Fruit fly (Drosophila melanogaster): ENCODE data around the gene CG32712.

CG32712 gene

DNA sequence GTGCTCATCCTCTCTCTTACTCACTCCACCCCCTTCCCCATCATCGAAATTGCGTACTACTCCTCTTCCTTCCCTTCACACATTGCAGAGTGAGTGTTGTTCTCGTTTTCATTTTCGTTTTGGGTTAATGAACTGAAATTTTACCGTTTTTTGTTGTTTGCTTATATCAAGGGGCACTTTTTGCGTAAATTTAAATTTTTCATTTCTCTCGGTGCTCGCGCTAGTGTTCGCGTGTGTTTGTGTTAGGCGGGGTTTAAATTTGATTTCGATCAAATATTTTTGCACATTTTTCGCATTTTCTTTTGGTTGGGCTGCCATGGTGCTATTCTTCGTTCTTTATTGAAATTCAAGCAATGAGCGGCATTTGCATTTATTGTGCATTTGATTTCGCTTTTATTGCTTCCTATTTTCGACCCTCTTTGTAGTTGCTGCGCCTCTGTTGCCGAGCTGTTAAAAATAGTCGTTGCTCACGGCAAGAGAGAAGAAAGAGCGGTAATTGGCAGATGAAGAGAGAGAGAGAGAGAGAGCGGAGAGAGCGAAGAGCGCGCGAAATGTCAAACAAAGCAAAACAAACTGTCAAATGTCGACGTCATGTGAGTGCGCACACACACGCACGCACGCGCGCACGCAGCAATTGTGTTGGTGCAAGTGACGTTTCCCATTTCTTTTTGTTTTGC, 12.7 kb downstream of the CG32712 start:
- TF ChIP-seq CG8478 (optimal IDR thresholded peaks at IDR 0.05) (no peak), CTCF (optimal IDR thresholded peaks at IDR 0.05) (no peak)

DNA sequence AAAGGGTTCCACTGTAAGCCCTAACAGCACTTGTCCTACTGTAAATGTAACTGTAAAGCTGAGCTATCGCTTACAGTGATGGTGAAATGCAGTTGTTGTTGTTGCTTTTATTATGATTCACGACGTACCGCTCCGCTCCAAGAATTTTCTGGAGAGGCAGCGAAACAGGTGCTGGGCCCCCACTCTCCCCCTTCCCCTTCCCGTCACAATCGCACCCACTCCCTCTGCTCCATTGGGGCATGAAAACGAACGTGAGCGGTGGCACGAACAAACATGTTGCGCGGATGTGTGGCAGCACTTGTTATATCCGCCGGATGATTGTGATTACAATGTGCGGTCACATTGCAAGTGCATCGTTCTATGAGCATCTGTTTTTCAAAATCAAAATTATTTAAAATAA, 14.1 kb downstream of the CG32712 start:
- no peak for TF ChIP-seq CG8478 (optimal IDR thresholded peaks at IDR 0.05)
- TF ChIP-seq CTCF (optimal IDR thresholded peaks at IDR 0.05), result no peak

DNA sequence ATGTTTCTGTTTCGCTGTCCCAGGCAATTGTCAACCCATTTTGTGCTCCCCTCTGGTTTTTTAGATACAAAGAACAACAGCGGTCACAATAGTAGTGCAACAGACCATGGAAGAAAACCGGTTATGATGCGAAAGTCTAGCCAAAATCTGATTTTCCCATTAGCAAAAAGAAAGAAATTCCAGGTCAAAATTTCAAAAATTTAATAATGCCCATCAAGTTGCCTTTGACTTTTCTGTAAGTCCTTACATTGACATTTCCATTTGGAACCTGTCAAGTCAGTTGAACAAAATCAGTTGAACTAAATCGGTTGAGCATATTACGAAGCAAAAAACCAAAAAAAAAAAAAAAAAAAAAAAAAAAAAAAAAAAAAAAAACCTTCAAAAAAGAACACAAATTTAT, 16.7 kb downstream of the CG32712 start:
- TF ChIP-seq CG8478 (optimal IDR thresholded peaks at IDR 0.05) (no peak), CTCF (optimal IDR thresholded peaks at IDR 0.05) (no peak)

DNA sequence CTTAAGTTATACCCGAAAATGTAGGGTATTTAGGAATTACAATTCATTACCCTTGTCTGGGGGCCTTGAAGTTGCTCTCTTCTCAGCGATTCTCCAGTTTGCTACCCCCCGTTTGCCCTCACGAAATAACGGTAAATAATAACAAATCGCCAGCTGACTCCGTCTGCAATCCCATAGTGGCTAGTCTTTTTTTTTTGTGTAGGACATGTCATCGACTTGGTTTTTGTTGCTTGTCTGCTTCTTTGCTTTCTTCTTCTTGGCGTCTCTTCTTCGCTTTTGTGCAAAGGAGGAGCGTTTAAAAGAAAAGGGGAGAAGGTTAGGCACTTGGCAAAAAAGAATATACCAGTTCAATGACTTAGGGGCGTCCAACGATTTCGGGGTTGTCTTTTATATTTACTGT, 17.4 kb downstream of the CG32712 start:
- TF ChIP-seq CG8478 (optimal IDR thresholded peaks at IDR 0.05) (no peak), CTCF (optimal IDR thresholded peaks at IDR 0.05) (no peak)

DNA sequence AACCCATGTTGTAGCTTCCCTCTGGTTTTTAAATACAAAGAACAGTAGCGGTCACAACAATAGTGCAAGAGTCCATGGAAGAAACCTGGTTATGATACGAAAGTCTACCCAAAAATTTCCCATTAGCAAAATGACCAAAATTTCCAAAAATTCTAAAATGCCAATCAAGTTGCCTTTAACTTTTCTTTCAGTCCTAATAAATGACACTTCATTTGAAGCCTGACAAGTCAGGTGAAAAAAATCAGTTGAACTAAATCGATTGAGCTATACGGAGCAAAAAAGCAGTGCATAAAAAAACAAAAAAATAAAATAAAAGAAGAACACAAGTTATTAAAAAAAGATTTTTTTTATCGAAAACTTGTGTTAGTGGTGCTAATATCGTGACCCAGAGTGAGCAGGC, 18.0 kb downstream of the CG32712 start:
- TF ChIP-seq CG8478 (optimal IDR thresholded peaks at IDR 0.05) (no peak), CTCF (optimal IDR thresholded peaks at IDR 0.05) (no peak)

DNA sequence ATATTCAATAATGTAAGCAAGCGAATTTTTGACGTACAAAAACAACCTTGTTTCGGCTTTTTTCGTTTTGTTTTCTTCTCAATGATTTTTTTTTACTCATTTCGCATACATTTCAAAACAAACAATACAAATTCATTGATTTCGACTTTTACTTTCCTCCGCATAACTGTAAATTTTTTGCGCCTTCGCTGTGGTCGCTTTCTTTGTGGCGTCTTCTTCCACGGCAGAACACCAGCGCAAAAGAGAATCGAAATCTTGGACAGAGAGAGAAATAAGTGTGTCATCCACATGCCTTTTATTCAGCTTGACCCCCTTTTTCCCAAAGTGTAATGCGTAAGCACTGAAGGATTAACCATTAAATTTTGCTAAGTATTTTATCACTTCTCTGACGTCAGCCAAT, 19.3 kb downstream of the CG32712 start:
- TF ChIP-seq CG8478 (optimal IDR thresholded peaks at IDR 0.05), result no peak
- TF ChIP-seq CTCF (optimal IDR thresholded peaks at IDR 0.05), result no peak

DNA sequence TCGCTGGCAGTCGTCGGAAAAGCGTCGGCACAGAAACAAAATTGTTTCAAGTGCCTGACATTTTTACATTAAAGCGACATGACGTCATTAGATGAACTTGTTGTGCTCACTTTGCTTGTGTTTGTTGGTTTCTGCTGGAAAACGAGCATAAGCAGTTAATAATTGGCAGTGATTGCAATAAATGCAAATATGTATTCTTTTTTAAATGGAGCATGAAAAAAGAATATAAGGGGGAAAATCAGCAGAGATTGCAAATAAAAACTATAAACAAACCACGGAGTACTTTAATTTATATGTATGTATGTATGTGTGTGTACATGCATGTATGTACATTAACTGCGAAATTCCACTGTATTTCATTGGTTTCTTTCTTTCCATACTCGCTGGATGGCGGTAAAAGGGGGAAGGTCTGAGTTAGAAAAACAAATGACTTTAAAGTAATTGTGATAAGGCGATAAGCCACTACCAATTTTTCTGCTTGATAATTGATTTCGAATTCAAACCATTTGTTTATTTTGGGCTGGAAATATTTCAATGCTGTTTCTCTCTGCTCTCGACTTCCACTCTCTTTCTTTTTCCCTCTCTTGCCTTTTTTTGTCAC, 20.0 kb downstream of the CG32712 start:
- no peak for TF ChIP-seq CG8478 (optimal IDR thresholded peaks at IDR 0.05)
- no peak for TF ChIP-seq CTCF (optimal IDR thresholded peaks at IDR 0.05)

DNA sequence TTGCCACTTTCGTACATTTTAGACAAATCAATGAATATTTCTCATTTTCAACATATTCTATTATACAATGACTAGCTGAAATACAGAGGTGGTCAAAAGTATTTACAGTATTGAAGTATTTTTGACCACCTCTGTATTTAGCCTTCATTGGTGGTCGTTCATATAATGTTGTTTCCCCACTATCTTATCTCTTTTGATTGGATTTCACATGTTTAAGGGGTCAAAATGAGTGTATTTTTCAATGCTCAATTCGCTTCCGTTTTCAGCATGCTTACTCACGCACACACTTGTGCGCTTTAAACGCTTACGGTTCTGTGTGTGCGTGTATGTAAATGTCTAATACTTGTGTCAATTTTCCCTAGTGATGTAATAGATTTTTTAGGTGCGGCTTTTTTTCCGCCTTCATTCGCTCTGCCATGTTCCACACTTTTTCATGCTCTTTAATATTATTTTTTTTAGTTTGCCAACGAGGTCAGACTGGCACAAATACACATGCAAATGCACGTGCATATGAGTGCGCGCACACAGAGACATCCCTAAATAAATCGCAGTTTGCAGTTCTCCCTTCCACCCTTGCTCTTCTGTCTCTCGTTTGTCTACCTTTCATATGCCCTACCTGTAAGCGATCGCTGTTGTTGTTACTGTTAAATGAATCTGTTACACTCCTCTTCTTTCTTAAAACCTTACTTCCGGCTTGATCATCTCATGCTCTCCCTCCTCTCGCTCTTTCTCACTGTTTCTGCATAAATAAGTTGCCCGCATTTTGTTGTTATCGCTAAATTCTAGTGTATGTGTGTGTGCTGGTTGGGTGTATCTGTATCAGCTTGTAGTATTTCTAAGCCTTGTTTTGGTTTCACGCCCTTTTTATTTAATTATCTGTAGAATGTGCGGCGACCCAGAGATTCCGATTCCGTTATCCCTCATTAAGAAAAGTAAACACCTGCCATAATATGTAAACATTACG, 21.1 kb downstream of the CG32712 start:
- TF ChIP-seq CG8478 (optimal IDR thresholded peaks at IDR 0.05) (no peak), CTCF (optimal IDR thresholded peaks at IDR 0.05) (no peak)

DNA sequence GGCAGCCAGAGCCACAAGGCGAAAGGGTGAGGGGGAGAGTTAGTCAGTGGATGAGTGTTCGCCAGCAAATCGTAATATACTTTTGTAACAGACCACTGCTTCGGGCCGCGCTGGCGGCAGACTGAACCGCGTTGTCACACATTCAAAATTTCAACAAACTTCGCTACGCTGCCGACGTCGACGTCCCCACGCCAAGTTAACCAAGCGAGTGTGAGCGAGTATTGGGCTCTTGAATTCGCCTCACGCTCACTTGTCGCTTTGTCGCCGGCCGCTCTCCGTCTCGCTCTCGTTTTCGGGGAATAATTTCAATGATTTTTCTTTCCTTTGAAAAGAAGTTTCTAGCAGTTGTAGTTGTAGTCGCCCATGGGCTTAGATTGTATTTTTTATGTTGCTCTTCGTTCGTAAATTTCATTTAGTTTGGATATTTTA, 22.1 kb downstream of the CG32712 start, which contains the start of gene lawc:
TSS of gene lawc (minus strand) at position 127 of the 429 bp plus-strand sequence.
- no peak for TF ChIP-seq CTCF (optimal IDR thresholded peaks at IDR 0.05)
- TF ChIP-seq CG8478 (optimal IDR thresholded peaks at IDR 0.05), result no peak

DNA sequence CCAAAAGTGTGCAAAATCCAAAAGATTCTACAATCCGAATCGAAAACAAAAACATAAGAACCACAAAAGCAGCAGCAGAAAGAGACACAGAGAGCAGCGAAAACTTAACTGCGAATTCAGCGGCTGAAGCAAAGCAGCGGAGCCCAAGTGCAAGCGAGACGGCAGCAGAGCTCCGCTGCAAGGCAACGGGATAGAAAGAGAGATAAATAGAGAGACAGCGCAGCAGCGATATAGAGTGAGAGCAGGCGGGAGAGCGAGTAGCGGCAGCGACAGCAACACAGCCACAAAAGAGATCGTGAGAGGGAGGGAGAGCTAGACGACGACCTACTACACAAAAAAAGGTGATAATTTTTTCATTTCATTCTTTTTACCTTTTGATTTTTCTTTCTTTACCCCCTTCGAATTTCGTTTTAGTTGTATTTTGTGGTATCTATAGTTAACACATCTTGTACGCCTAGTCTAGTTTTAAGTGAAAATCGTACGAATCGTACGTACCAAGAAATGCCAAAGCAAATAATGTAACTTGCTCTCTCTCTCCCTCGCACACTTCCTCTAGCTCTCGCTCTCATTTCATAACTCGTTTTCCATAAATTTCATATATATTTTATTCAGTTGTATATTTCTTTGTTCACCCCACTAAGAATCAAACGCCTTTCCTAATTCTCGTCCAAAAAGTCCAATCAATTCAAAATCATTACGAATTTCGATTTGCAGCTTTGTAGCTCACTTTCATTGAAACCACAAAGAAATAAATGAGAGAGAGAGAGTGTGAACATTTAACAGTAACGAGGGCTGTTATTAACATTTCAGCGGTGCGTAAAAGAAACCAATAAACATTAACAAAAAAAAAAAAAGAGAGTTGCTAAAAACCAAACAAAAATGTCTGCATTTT, 23.0 kb downstream of the CG32712 start:
- no peak for TF ChIP-seq CTCF (optimal IDR thresholded peaks at IDR 0.05)
- TF ChIP-seq CG8478 (optimal IDR thresholded peaks at IDR 0.05), result no peak

DNA sequence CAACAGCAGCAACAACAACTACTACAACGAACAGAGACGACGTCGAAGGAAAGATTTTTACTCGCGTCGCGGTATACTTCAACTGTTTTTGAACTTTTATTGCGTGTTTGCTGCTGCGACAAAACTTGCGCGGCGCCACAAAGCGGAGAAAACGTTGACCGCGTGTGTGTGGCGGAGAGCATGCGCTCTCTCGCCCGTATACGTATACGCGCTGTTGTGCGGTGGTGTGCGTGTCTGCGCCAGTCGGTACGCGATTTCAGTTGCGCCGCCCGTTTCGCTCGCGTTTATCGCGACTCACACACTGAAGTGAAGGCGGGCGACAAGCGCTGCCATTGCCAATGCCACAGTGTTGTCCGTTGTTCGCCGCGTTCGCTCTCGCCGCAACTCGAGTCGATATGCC, 23.8 kb downstream of the CG32712 start:
- TF ChIP-seq CTCF (optimal IDR thresholded peaks at IDR 0.05), result no peak
- TF ChIP-seq CG8478 (optimal IDR thresholded peaks at IDR 0.05), result no peak

DNA sequence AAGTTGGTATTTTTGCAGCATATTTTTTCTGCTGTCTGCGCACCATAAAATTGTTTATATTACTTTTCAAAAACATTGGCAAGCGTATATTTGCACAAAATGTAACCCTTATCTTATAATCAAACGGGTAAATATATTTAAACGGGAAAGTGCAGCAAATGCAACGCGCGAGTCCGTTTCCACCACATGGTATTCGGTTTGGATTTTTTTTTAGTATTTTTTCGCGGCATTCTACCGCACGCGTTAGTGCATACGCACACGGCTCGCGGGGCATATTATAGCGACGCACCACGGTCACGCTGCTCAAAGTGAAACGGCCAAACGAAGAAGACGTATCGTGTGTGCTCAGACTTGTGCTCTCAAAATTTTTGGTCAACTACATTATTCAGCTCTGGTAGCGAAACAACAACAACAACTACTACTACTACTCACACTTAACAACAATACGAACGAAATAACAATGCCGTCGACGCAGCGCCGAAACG, 24.6 kb downstream of the CG32712 start, which contains the start of gene Trf2:
TSS of gene Trf2 (plus strand) at position 302 of the 485 bp plus-strand sequence.
- TF ChIP-seq CTCF (optimal IDR thresholded peaks at IDR 0.05) (no peak), CG8478 (optimal IDR thresholded peaks at IDR 0.05) (no peak)

DNA sequence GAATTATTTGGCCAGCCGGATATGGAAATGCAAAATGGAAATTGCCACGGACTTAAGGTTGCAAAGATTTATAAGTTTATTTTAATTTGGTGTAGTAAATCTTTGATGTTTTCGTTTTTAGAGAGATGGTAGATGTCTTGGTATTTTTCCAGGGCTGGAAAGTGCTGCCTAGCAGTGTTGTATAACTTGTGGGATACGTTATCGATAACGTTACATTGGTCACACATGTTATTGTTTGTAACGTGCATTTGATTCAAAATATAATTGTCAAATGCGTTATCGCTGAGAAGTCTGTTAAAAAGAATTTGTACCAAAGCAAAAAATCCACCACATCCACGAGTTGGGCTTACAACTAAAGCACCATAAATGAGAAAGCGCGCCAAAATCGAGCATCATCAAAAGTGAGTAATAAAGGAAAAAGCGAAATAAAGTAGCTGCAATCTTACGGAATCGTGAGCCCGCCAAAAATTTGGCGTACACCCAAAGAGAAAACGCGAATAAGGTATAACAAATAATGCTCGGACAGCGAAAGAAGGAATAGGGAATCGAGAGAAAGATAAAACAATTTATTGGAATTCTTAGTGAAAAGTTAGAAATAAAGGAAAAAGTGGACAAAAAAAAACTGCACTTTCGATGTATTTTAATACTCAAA, 26.4 kb downstream of the CG32712 start, which contains the start of gene PIG-T:
TSS of gene PIG-T (minus strand) at position 140 of the 652 bp plus-strand sequence.
- TF ChIP-seq CTCF (optimal IDR thresholded peaks at IDR 0.05) (no peak), CG8478 (optimal IDR thresholded peaks at IDR 0.05) (no peak)

Measured in S2 (cell line).